Fruit fly (Drosophila melanogaster) whole organism: Measurements from ENCODE around the gene Rrp5.

Source experiments
- CG8478 ChIP-seq: fragments of >200 bp; optimal IDR thresholded peaks from 2 replicates; lab custom pipeline; 2018; ENCODE audit warnings: inconsistent platforms
- Dll ChIP-seq: fragments of >200 bp; optimal IDR thresholded peaks from 2 replicates; lab custom pipeline; 2017
- EcR ChIP-seq, 2 experiments: fragments of >200 bp; optimal IDR thresholded peaks; 2 replicates each; lab custom pipeline; 2017; ENCODE audit warnings: missing biosample characterization in 2 of 2, missing genetic modification characterization in 2 of 2, missing genetic modification reagents in 2 of 2
- pan ChIP-seq: fragments of >200 bp; optimal IDR thresholded peaks from 2 replicates; lab custom pipeline; 2017
- psq ChIP-seq: fragments of >200 bp; optimal IDR thresholded peaks from 2 replicates; lab custom pipeline; 2017
- usp ChIP-seq: fragments of >200 bp; optimal IDR thresholded peaks from 2 replicates; lab custom pipeline; 2017; ENCODE audit warnings: missing biosample characterization, missing genetic modification characterization, mixed read lengths

Rrp5 gene

dm6 chr3R:24283582-24284085, 49.5 kb downstream of the Rrp5 start, which contains the start of gene CG6356:
TSS of gene CG6356 (plus strand) at chr3R:24283955.
- peak in 1 of 2 experiments; percentile 48 for TF ChIP-seq EcR (GFP tag; optimal IDR thresholded peaks at IDR 0.05; lab: Kevin White, UChicago)
- no peak for TF ChIP-seq CG8478 (lab: Kevin White, UChicago)
- no peak for TF ChIP-seq Dll (lab: Kevin White, UChicago)

DNA sequence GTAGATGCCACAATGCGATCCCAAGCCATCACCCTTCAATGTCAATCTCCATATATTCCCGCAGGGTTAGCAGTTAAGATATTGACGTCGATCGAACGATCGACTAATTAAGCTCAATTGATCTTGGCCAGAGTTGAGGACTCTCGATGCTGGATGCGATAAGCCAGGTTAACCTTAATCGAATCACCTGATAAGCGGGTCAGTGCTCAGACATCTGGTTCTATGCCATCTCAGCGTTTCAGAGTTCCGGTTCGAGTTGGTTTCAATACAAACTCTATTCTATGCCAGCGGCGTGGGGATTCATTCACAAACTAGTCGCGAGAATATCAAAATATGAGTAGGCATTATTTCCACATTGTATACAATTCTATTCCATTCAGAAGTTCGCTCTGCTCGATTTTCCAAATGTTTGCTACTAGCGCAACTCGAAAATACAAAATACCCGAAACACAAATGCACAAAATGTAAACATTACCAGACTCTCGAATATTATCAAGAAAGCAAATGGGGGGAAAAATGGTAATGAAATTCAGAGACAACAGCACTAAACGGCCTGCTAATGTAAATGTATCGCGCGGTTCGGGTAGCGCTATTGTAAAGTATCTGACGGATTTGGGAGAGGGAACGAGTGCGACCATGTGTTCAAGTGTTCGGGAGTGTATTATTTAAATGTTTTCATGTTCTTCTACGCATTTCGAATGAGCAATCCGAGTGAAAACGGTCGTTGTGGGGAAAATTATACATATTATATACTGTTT, 50.4 kb downstream of the Rrp5 start:
- no peak for TF ChIP-seq psq
- TF ChIP-seq EcR (GFP tag; optimal IDR thresholded peaks at IDR 0.05; lab: Kevin White, UChicago) = no peak
- no peak for TF ChIP-seq CG8478 (lab: Kevin White, UChicago)
- no peak for TF ChIP-seq Dll (lab: Kevin White, UChicago)
- TF ChIP-seq pan = no peak
- no peak for TF ChIP-seq usp (GFP tag; lab: Kevin White, UChicago)

dm6 chr3R:24279291-24279690, 53.8 kb downstream of the Rrp5 start, which contains the start of gene shps:
TSS of gene shps (plus strand) at chr3R:24279572.
- TF ChIP-seq pan (no peak), EcR (GFP tag; optimal IDR thresholded peaks at IDR 0.05; lab: Kevin White, UChicago) (no peak), Dll (lab: Kevin White, UChicago) (no peak), CG8478 (lab: Kevin White, UChicago) (no peak), psq (no peak), usp (GFP tag; lab: Kevin White, UChicago) (no peak)

DNA sequence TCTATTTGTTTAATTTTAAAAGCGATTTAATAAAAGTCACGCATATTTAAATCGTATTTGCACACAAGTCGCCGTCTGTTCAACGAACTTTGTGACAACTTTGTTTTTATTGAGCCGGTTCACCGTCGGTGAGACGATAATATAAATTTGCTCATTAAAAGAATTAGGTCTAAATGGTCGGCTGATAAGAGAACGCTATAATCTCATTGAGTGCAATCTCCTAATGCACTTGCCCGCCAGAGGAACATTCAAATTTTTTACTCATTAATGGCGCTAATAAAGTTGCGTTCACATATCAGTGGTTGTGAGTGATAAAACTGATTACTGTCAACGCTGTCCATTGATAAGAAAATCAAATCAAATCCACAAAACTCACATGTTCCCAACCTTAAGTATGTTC, 54.4 kb downstream of the Rrp5 start:
- TF ChIP-seq Dll (lab: Kevin White, UChicago) = no peak
- no peak for TF ChIP-seq usp (GFP tag; lab: Kevin White, UChicago)
- TF ChIP-seq psq = no peak
- TF ChIP-seq pan = no peak
- TF ChIP-seq CG8478 (lab: Kevin White, UChicago) = no peak
- no peak for TF ChIP-seq EcR (GFP tag; optimal IDR thresholded peaks at IDR 0.05; lab: Kevin White, UChicago)
